Worm (Caenorhabditis elegans) whole organism, L2 larva: ENCODE measurements around the gene pyc-1.

Experiments
- aly-2 ChIP-seq: fragments of 150-350 bp; optimal IDR thresholded peaks from 2 replicates; lab custom pipeline; 2014; ENCODE audit warnings: missing biosample characterization, missing genetic modification characterization
- ama-1 ChIP-seq: fragments of 150-350 bp; optimal IDR thresholded peaks from 2 replicates; lab custom pipeline; 2018; ENCODE audit warnings: inconsistent platforms
- mdl-1 ChIP-seq, 2 experiments: fragments of 150-350 bp in 1 of 2; sonication (generic microtip) in 1 of 2; optimal IDR thresholded peaks; 2 replicates each; lab custom pipeline; 2017; ENCODE audit warnings: missing biosample characterization in 2 of 2, missing genetic modification characterization in 2 of 2
- nhr-12 ChIP-seq: fragments of 150-350 bp; optimal IDR thresholded peaks from 2 replicates; lab custom pipeline; 2014; ENCODE audit warnings: missing biosample characterization, missing genetic modification characterization
- nhr-6 ChIP-seq: fragments of 150-350 bp; optimal IDR thresholded peaks from 2 replicates; lab custom pipeline; 2014; ENCODE audit warnings: missing biosample characterization, missing genetic modification characterization

DNA sequence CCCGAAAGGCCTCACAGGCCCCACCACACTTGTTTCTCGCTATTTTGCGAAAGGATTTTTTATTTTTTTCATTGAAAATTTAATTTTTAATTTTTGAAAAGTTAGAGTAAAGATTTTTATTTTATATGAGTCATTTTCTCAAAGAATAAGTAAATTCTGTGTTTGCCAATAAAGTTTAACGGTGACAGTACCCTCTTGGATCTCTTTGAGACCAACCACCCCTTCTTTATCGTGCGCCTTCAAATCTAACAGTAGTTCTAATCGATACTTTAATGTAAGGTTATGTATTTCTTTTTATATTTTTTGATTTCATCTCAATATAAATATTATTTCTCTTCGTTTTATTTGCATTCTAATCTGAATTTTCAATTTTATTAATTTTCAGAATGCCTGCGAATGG lies 23.2 kb upstream of the pyc-1 start, which contains the start of gene hmp-1:
- TF ChIP-seq aly-2 (tag; lab: Kevin White, UChicago) (no peak), nhr-6 (no peak), mdl-1 (tag; optimal IDR thresholded peaks at IDR 0.05; lab: Kevin White, UChicago) (no peak), nhr-12 (tag; lab: Kevin White, UChicago) (no peak), ama-1 (lab: Kevin White, UChicago) (no peak)
